Worm (Caenorhabditis elegans): ENCODE results near the gene ptr-9.

Gene ptr-9

DNA sequence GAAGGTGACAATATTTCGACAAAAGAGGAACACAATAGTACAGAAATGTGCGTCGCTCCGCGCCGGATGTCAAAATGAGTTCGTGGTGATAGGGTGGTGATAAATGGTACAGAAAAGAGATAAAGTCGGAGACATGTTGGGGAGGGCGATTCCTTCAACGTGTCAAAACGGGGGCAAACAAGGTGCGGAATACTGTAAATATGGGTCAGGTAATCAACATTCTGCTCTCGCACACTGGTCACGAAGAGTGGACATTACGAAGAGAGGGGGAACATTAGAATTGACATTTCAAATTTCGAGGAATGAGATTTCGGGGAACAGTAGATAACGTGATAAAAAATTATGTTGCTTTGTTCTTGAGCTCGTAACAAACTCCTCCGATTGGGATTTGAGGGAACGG lies 38.2 kb upstream of the ptr-9 start, which contains the start of gene ZC84.6:
ZC84.6 (minus strand) TSS at position 101 of the 400 bp plus-strand sequence.
- TF ChIP-seq attf-6 (GFP tag; IDR thresholded peaks at IDR 0.05): no peak
- TF ChIP-seq unc-130 (GFP tag; optimal IDR thresholded peaks at IDR 0.05): no peak
- TF ChIP-seq snpc-1.3 (tag; optimal IDR thresholded peaks at IDR 0.05; ENCODE audit: insufficient read depth): no peak
- TF ChIP-seq tbx-9 (tag; optimal IDR thresholded peaks at IDR 0.05; ENCODE audit: borderline replicate concordance): no peak
- no peak for TF ChIP-seq fkh-3 (tag; optimal IDR thresholded peaks at IDR 0.05)
- TF ChIP-seq T26A5.8 (tag; optimal IDR thresholded peaks at IDR 0.05): no peak
- TF ChIP-seq gei-17 (GFP tag; optimal IDR thresholded peaks at IDR 0.05): no peak
- TF ChIP-seq F52B5.7 (tag; optimal IDR thresholded peaks at IDR 0.05): no peak
- TF ChIP-seq ztf-25 (GFP tag; IDR thresholded peaks at IDR 0.05): no peak
- TF ChIP-seq hmg-20 (GFP tag; IDR thresholded peaks at IDR 0.05): no peak
- no peak for TF ChIP-seq nhr-90 (tag; optimal IDR thresholded peaks at IDR 0.05)
- TF ChIP-seq tbp1 (GFP tag; optimal IDR thresholded peaks at IDR 0.05): no peak
- no peak for TF ChIP-seq F33H1.4 (GFP tag; IDR thresholded peaks at IDR 0.05)
- TF ChIP-seq ceh-40 (GFP tag; IDR thresholded peaks at IDR 0.05): no peak
- TF ChIP-seq nfyb-1 (GFP tag; IDR thresholded peaks at IDR 0.05): no peak
- no peak for TF ChIP-seq madf-8 (GFP tag; conservative IDR thresholded peaks at IDR 0.05)
- TF ChIP-seq nfya-1 (tag; optimal IDR thresholded peaks at IDR 0.05; ENCODE audit: borderline replicate concordance, insufficient read depth): no peak
- TF ChIP-seq efl-1 (GFP tag; optimal IDR thresholded peaks at IDR 0.05): no peak
- no peak for TF ChIP-seq F22D6.2 (tag; optimal IDR thresholded peaks at IDR 0.05)

DNA sequence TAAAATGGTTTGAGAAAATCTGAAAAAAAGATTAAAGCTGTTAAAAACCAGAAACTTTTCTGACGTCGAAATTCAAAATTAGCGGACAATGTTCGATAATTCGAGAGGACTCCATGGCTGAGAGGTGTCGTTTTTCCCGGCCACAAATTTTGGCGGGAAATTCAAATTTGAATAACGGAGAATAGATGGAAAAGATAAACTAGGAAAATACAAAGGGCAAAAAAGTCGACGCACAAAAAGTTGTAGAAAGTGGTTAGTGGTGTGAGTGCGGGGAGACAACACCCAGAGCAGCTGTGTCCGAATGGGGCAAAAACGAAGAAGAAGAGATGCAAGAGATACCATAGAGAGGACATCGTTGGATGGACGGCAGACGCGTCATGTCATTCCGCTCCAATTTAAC lies 29.6 kb upstream of the ptr-9 start, which contains the start of gene cls-3:
cls-3 (minus strand) TSS at position 19 of the 400 bp plus-strand sequence.
- TF ChIP-seq let-607 (tag; optimal IDR thresholded peaks at IDR 0.05) (no peak), dpl-1 (GFP tag; optimal IDR thresholded peaks at IDR 0.05) (peak; percentile 64), hmg-1.2 (GFP tag; IDR thresholded peaks at IDR 0.05) (no peak), snpc-1.3 (tag; optimal IDR thresholded peaks at IDR 0.05; ENCODE audit: insufficient read depth) (no peak), mcd-1 (GFP tag; IDR thresholded peaks at IDR 0.05) (peak; percentile 24; the same call in 1 of the 2 replicates), Y67H2A.10 (GFP tag; conservative IDR thresholded peaks at IDR 0.05) (no peak), efl-1 (GFP tag; optimal IDR thresholded peaks at IDR 0.05) (peak; percentile 68), ceh-100 (GFP tag; IDR thresholded peaks at IDR 0.05) (no peak)

- TF ChIP-seq ccch-3 (GFP tag; optimal IDR thresholded peaks at IDR 0.05) (no peak), F37B4.10 (GFP tag; IDR thresholded peaks at IDR 0.05) (no peak), athp-1 (tag; optimal IDR thresholded peaks at IDR 0.05) (no peak), Y95B8A.8 (GFP tag; IDR thresholded peaks at IDR 0.05) (no peak), madf-8 (GFP tag; conservative IDR thresholded peaks at IDR 0.05) (no peak), ceh-79 (tag; optimal IDR thresholded peaks at IDR 0.05) (no peak), sea-2 (GFP tag; IDR thresholded peaks at IDR 0.05) (no peak), hmg-20 (GFP tag; IDR thresholded peaks at IDR 0.05) (no peak), ztf-26 (tag; optimal IDR thresholded peaks at IDR 0.05) (no peak), F39B2.1 (GFP tag; IDR thresholded peaks at IDR 0.05) (no peak), mel-28 (tag; optimal IDR thresholded peaks at IDR 0.05; ENCODE audit: borderline replicate concordance) (no peak), ztf-28 (GFP tag; IDR thresholded peaks at IDR 0.05) (no peak), Y53F4B.3 (GFP tag; IDR thresholded peaks at IDR 0.05) (no peak), nhr-27 (tag; optimal IDR thresholded peaks at IDR 0.05) (no peak), him-1 (tag; optimal IDR thresholded peaks at IDR 0.05) (no peak), bed-1 (GFP tag; IDR thresholded peaks at IDR 0.05) (no peak), madf-6 (GFP tag; IDR thresholded peaks at IDR 0.05) (no peak), lin-54 (GFP tag; optimal IDR thresholded peaks at IDR 0.05) (no peak), Y79H2A.3 (GFP tag; conservative IDR thresholded peaks at IDR 0.05) (no peak), nhr-90 (tag; optimal IDR thresholded peaks at IDR 0.05) (no peak)
Observed at ce11 chrIII:9185722-9186121, 24.3 kb upstream of the ptr-9 start, which contains the start of gene ZC84.7. ZC84.7 (plus strand) TSS chrIII:9186022.

Data from whole organism, young adult.